Worm (Caenorhabditis elegans) whole organism, L4/young adult: Measurements from ENCODE around the gene tceb-3.
"Not testable (repeated sequence)": the region's sequence is repeated elsewhere in the genome, so short reads cannot be mapped to it uniquely, and the experiment has no call there.

Experiments
- W03F9.2 ChIP-seq: fragments of 150-350 bp; optimal IDR thresholded peaks from 2 replicates; lab custom pipeline; 2014; ENCODE audit warnings: missing biosample characterization, missing genetic modification characterization
- dao-5 ChIP-seq: sonication (generic microtip); optimal IDR thresholded peaks from 2 replicates; lab custom pipeline; 2016; ENCODE audit warnings: missing genotype, missing genetic modification characterization, moderate library complexity, missing compliant biosample characterization
- him-1 ChIP-seq: sonication (generic microtip); optimal IDR thresholded peaks from 2 replicates; lab custom pipeline; 2016; ENCODE audit warnings: missing genotype, missing genetic modification reagents, missing genetic modification characterization, missing compliant biosample characterization

tceb-3 gene

ce11 chrII:10953065-10953464 lies 5.8 kb upstream of the tceb-3 start, which contains the start of gene nos-1:
Gene nos-1, minus strand, starts transcription at chrII:10953165.
- TF ChIP-seq W03F9.2 (tag; lab: Kevin White, UChicago) (no peak), him-1 (tag; lab: Kevin White, UChicago) (no peak), dao-5 (no peak)

ce11 chrII:10950107-10950679 lies 3.0 kb upstream of the tceb-3 start, which contains the start of gene gst-5:
Gene gst-5, plus strand, starts transcription at chrII:10950352.
- TF ChIP-seq W03F9.2 (tag; lab: Kevin White, UChicago): no peak
- TF ChIP-seq him-1 (tag; lab: Kevin White, UChicago): no peak
- no peak for TF ChIP-seq dao-5

- no peak for TF ChIP-seq W03F9.2 (tag; lab: Kevin White, UChicago)
These were observed 2.2 kb upstream of the tceb-3 start for ce11 chrII:10949383-10949782.

ce11 chrII:10948236-10949025 lies 1.2 kb upstream of the tceb-3 start:
- no peak for TF ChIP-seq W03F9.2 (tag; lab: Kevin White, UChicago)
- TF ChIP-seq him-1 (tag; lab: Kevin White, UChicago): no peak
- TF ChIP-seq dao-5: no peak

- no peak for TF ChIP-seq dao-5
- no peak for TF ChIP-seq W03F9.2 (tag; lab: Kevin White, UChicago)
- no peak for TF ChIP-seq him-1 (tag; lab: Kevin White, UChicago)
These were observed 369 bp downstream of the tceb-3 start for ce11 chrII:10946848-10947247.

ce11 chrII:10945446-10945845 lies 1.8 kb downstream of the tceb-3 start:
- TF ChIP-seq W03F9.2 (tag; lab: Kevin White, UChicago) (no peak), him-1 (tag; lab: Kevin White, UChicago) (no peak)

ce11 chrII:10941918-10942317 lies 5.3 kb downstream of the tceb-3 start, which contains the start of gene R03D7.15:
Gene R03D7.15, plus strand, starts transcription at chrII:10942216.
- TF ChIP-seq W03F9.2 (tag; lab: Kevin White, UChicago); dao-5; him-1 (tag; lab: Kevin White, UChicago): not testable (repeated sequence)

- no peak for TF ChIP-seq him-1 (tag; lab: Kevin White, UChicago)
- no peak for TF ChIP-seq dao-5
- no peak for TF ChIP-seq W03F9.2 (tag; lab: Kevin White, UChicago)
These were observed 11.9 kb downstream of the tceb-3 start for ce11 chrII:10935336-10935735.

- no peak for TF ChIP-seq him-1 (tag; lab: Kevin White, UChicago)
- TF ChIP-seq W03F9.2 (tag; lab: Kevin White, UChicago): no peak
- TF ChIP-seq dao-5: no peak
These were observed 12.4 kb downstream of the tceb-3 start, which contains the start of gene R03D7.2 for ce11 chrII:10934786-10935185. Gene R03D7.2, minus strand, starts transcription at chrII:10935184.

ce11 chrII:10933948-10934722 lies 13.1 kb downstream of the tceb-3 start:
- TF ChIP-seq dao-5: no peak
- TF ChIP-seq him-1 (tag; lab: Kevin White, UChicago): no peak
- TF ChIP-seq W03F9.2 (tag; lab: Kevin White, UChicago): no peak

ce11 chrII:10932305-10932704 lies 14.9 kb downstream of the tceb-3 start:
- no peak for TF ChIP-seq him-1 (tag; lab: Kevin White, UChicago)
- TF ChIP-seq W03F9.2 (tag; lab: Kevin White, UChicago): no peak
- no peak for TF ChIP-seq dao-5

ce11 chrII:10930678-10931650 lies 16.3 kb downstream of the tceb-3 start:
- TF ChIP-seq dao-5: no peak
